Worm (Caenorhabditis elegans): Measurements from ENCODE around the gene ZK809.8.

- TF ChIP-seq tbx-2 (tag; optimal IDR thresholded peaks at IDR 0.05): no peak
- no peak for TF ChIP-seq dmd-4 (tag; optimal IDR thresholded peaks at IDR 0.05; ENCODE audit: borderline replicate concordance)
- no peak for TF ChIP-seq ref-2 (tag; optimal IDR thresholded peaks at IDR 0.05)
- no peak for TF ChIP-seq fkh-10 (GFP tag; optimal IDR thresholded peaks at IDR 0.05)
- no peak for TF ChIP-seq nfya-1 (tag; optimal IDR thresholded peaks at IDR 0.05)
Measured at ce11 chrIV:11676054-11676453, 27.2 kb upstream of the ZK809.8 start, which contains the start of gene inx-9.

All from whole organism, late embryonic.